Fruit fly (Drosophila melanogaster) whole organism, wandering third instar larva: ENCODE data around the gene ras.
A peak's percentile ranks its signal among the peaks of the same experiment; 100 is the strongest.

Source experiments
- Abd-B ChIP-seq: fragments of >200 bp; optimal IDR thresholded peaks from 2 replicates; lab custom pipeline; 2017; ENCODE audit warnings: missing biosample characterization, missing genetic modification characterization
- CG32264 ChIP-seq: fragments of 200-800 bp; sonication (Bioruptor generic); optimal IDR thresholded peaks from 2 replicates; lab custom pipeline; 2016; ENCODE audit warnings: missing biosample characterization, missing genetic modification characterization
- CG9705 ChIP-seq: fragments of 200-800 bp; sonication (Bioruptor generic); optimal IDR thresholded peaks from 2 replicates; lab custom pipeline; 2018; ENCODE audit warnings: missing biosample characterization, mild to moderate bottlenecking, missing genetic modification characterization
- CrebA ChIP-seq: fragments of 200-800 bp; sonication (Bioruptor generic); optimal IDR thresholded peaks from 2 replicates; lab custom pipeline; 2016; ENCODE audit warnings: missing biosample characterization, mild to moderate bottlenecking, missing genetic modification characterization, borderline replicate concordance
- Dfd ChIP-seq: fragments of >200 bp; optimal IDR thresholded peaks from 2 replicates; lab custom pipeline; 2017; ENCODE audit warnings: missing biosample characterization, missing genetic modification characterization
- Dif ChIP-seq: fragments of 200-275, 200-300 bp; sonication (Bioruptor generic); optimal IDR thresholded peaks from 2 replicates; lab custom pipeline; 2018; ENCODE audit warnings: missing biosample characterization, missing genetic modification characterization; ENCODE audit not compliant: partially characterized antibody
- GATAd ChIP-seq: sonication (Bioruptor generic); optimal IDR thresholded peaks from 2 replicates; lab custom pipeline; 2016; ENCODE audit warnings: missing biosample characterization, missing genetic modification characterization
- HLH106 ChIP-seq: fragments of 200-800 bp; optimal IDR thresholded peaks from 3 replicates; lab custom pipeline; 2019; ENCODE audit warnings: missing biosample characterization, mild to moderate bottlenecking, missing genetic modification characterization, moderate library complexity
- Hnf4 ChIP-seq: fragments of 200-800 bp; sonication (Bioruptor generic); optimal IDR thresholded peaks from 2 replicates; lab custom pipeline; 2016; ENCODE audit warnings: missing biosample characterization, mild to moderate bottlenecking, missing genetic modification characterization
- Hr78 ChIP-seq: fragments of >200 bp; optimal IDR thresholded peaks from 2 replicates; lab custom pipeline; 2017; ENCODE audit warnings: missing biosample characterization, missing genetic modification characterization
- Hr83 ChIP-seq: fragments of 200-300 bp; sonication (Bioruptor generic); optimal IDR thresholded peaks from 2 replicates; lab custom pipeline; 2016; ENCODE audit warnings: missing biosample characterization, mild to moderate bottlenecking, missing genetic modification characterization, moderate library complexity; ENCODE audit not compliant: poor library complexity, severe bottlenecking
- Jra ChIP-seq: sonication (Bioruptor generic); optimal IDR thresholded peaks from 2 replicates; lab custom pipeline; 2016; ENCODE audit warnings: missing biosample characterization, missing genetic modification characterization
- Mio ChIP-seq: sonication (Bioruptor generic); optimal IDR thresholded peaks from 2 replicates; lab custom pipeline; 2016; ENCODE audit warnings: missing biosample characterization, missing genetic modification characterization
- Myc ChIP-seq: fragments of >200 bp; optimal IDR thresholded peaks from 2 replicates; lab custom pipeline; 2017
- N ChIP-seq: fragments of >200 bp; optimal IDR thresholded peaks from 2 replicates; lab custom pipeline; 2018; ENCODE audit warnings: missing biosample characterization, missing external identifiers, missing genetic modification characterization
- OdsH ChIP-seq: fragments of 200-800 bp; sonication (Bioruptor generic); optimal IDR thresholded peaks from 2 replicates; lab custom pipeline; 2016; ENCODE audit warnings: missing biosample characterization, mild to moderate bottlenecking, missing genetic modification characterization
- Rel ChIP-seq, 2 experiments: fragments of 200-800 bp; sonication (Bioruptor generic) in 1 of 2; optimal IDR thresholded peaks; 2 replicates in 1 of 2; 3 replicates in 1 of 2; lab custom pipeline; 2016 to 2019; ENCODE audit warnings: mild to moderate bottlenecking in 2 of 2, missing biosample characterization in 2 of 2, missing genetic modification characterization in 2 of 2, moderate library complexity in 1 of 2
- Sp1 ChIP-seq: fragments of 200-800 bp; sonication (Bioruptor generic); optimal IDR thresholded peaks from 3 replicates; lab custom pipeline; 2019; ENCODE audit warnings: missing biosample characterization, mild to moderate bottlenecking, missing genetic modification characterization, moderate library complexity
- Vsx2 ChIP-seq: fragments of 200-300, 225-300 bp; sonication (Bioruptor generic); optimal IDR thresholded peaks from 2 replicates; lab custom pipeline; 2018; ENCODE audit warnings: missing biosample characterization, missing genetic modification characterization; ENCODE audit not compliant: partially characterized antibody
- br ChIP-seq: fragments of 200-800 bp; sonication (Bioruptor generic); optimal IDR thresholded peaks from 2 replicates; lab custom pipeline; 2016; ENCODE audit warnings: missing biosample characterization, missing genetic modification characterization
- brk ChIP-seq: fragments of 200-800 bp; sonication (Bioruptor generic); optimal IDR thresholded peaks from 2 replicates; lab custom pipeline; 2016; ENCODE audit warnings: missing biosample characterization, mild to moderate bottlenecking, missing genetic modification characterization
- dl ChIP-seq, 2 experiments: fragments of 175-275, 200-275 bp in 1 of 2; fragments of 200-275 bp in 1 of 2; sonication (Bioruptor generic); optimal IDR thresholded peaks; lab custom pipeline; 2018; ENCODE audit warnings: mild to moderate bottlenecking in 2 of 2, missing biosample characterization in 2 of 2, missing genetic modification characterization in 2 of 2, moderate library complexity in 2 of 2; ENCODE audit not compliant: partially characterized antibody in 2 of 2, insufficient read depth in 1 of 2
- dmrt93B ChIP-seq: fragments of 200-800 bp; sonication (Bioruptor generic); optimal IDR thresholded peaks from 2 replicates; lab custom pipeline; 2018; ENCODE audit warnings: missing biosample characterization, mild to moderate bottlenecking, missing genetic modification characterization
- dsf ChIP-seq: sonication (Bioruptor generic); optimal IDR thresholded peaks from 2 replicates; lab custom pipeline; 2016; ENCODE audit warnings: missing biosample characterization, missing genetic modification characterization, borderline replicate concordance
- ey ChIP-seq: fragments of 200-800 bp; sonication (Bioruptor generic); optimal IDR thresholded peaks from 2 replicates; lab custom pipeline; 2016; ENCODE audit warnings: missing biosample characterization, missing genetic modification characterization
- foxo ChIP-seq, 2 experiments: fragments of 200-800 bp; sonication (Bioruptor generic); optimal IDR thresholded peaks; 2 replicates in 1 of 2; 3 replicates in 1 of 2; lab custom pipeline; 2016 to 2017; ENCODE audit warnings: missing biosample characterization in 2 of 2, missing genetic modification characterization in 2 of 2
- fru ChIP-seq: fragments of 200-800 bp; sonication (Bioruptor generic); optimal IDR thresholded peaks from 3 replicates; lab custom pipeline; 2016; ENCODE audit warnings: missing biosample characterization, mild to moderate bottlenecking, missing genetic modification characterization
- h ChIP-seq: fragments of 200-800 bp; sonication (Bioruptor generic); optimal IDR thresholded peaks from 3 replicates; lab custom pipeline; 2016; ENCODE audit warnings: missing biosample characterization, mild to moderate bottlenecking, missing genetic modification characterization
- jim ChIP-seq: fragments of 175-275, 200-325 bp; sonication (Bioruptor generic); optimal IDR thresholded peaks from 2 replicates; lab custom pipeline; 2016; ENCODE audit warnings: missing biosample characterization, mild to moderate bottlenecking, missing genetic modification characterization
- lola ChIP-seq: fragments of >200 bp; optimal IDR thresholded peaks from 2 replicates; lab custom pipeline; 2017; ENCODE audit warnings: missing biosample characterization, missing genetic modification characterization
- pan ChIP-seq: fragments of >200 bp; optimal IDR thresholded peaks from 2 replicates; lab custom pipeline; 2017
- psq ChIP-seq: fragments of 200-800 bp; sonication (Bioruptor generic); optimal IDR thresholded peaks from 3 replicates; lab custom pipeline; 2017; ENCODE audit warnings: missing biosample characterization, mild to moderate bottlenecking, missing genetic modification characterization, moderate library complexity
- rgr ChIP-seq: fragments of 200-800 bp; sonication (Bioruptor generic); optimal IDR thresholded peaks from 3 replicates; lab custom pipeline; 2016; ENCODE audit warnings: missing biosample characterization, mild to moderate bottlenecking, missing genetic modification characterization
- sage ChIP-seq: fragments of 200-800 bp; sonication (Bioruptor generic); optimal IDR thresholded peaks from 2 replicates; lab custom pipeline; 2016; ENCODE audit warnings: missing biosample characterization, mild to moderate bottlenecking, missing genetic modification characterization
- sv ChIP-seq: fragments of 200-800 bp; sonication (Bioruptor generic); optimal IDR thresholded peaks from 3 replicates; lab custom pipeline; 2016; ENCODE audit warnings: missing biosample characterization, missing genetic modification characterization
- tai ChIP-seq: sonication (Bioruptor generic); optimal IDR thresholded peaks from 2 replicates; lab custom pipeline; 2016; ENCODE audit warnings: missing biosample characterization, missing genetic modification characterization
- usp ChIP-seq: fragments of >200 bp; optimal IDR thresholded peaks from 2 replicates; lab custom pipeline; 2017; ENCODE audit warnings: missing biosample characterization, missing genetic modification characterization
- woc ChIP-seq: sonication (Bioruptor generic); optimal IDR thresholded peaks from 2 replicates; lab custom pipeline; 2016; ENCODE audit warnings: missing biosample characterization, mild to moderate bottlenecking, missing genetic modification characterization

The ras gene

DNA sequence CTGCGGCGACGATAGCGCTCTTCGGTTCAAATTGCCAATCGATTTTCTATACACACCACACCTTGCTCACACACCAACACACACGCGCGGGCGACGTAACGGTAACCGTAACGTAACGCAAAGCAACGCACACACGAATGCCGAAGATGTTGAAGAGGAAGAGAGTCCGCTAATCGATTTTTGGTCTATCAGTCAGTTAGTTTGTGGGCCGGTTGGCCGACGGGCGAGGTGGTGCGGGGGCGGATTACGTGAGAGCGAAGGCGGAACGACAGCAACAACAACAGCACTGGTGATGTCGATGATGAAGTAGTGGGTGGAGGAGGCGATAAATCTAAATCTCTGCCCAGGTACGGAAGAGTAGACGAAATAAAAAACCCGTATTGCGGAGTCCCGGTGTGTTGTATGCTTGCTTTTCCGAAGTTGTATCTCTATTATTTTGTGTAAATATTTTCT is at the start of gene ras:
Gene ras, plus strand, starts transcription at position 188 of the 453 bp plus-strand sequence.
- TF ChIP-seq Abd-B, result no peak
- TF ChIP-seq CG32264 (GFP tag; lab: Kevin White, UChicago), result no peak
- no peak for TF ChIP-seq lola
- no peak for TF ChIP-seq ey
- no peak for TF ChIP-seq N (GFP tag; lab: Kevin White, UChicago)
- TF ChIP-seq fru, result no peak
- TF ChIP-seq dsf (GFP tag; lab: Kevin White, UChicago), result no peak
- no peak for TF ChIP-seq foxo (GFP tag; optimal IDR thresholded peaks at IDR 0.05; lab: Kevin White, UChicago)
- no peak for TF ChIP-seq OdsH (GFP tag; lab: Kevin White, UChicago)
- no peak for TF ChIP-seq tai (GFP tag; lab: Kevin White, UChicago)
- TF ChIP-seq woc (GFP tag; lab: Kevin White, UChicago), result no peak
- TF ChIP-seq Dif, result no peak
- no peak for TF ChIP-seq sage (GFP tag; lab: Kevin White, UChicago)
- TF ChIP-seq HLH106 (tag; lab: Kevin White, UChicago), result no peak
- TF ChIP-seq, all 38 proteins: peak for 0

DNA sequence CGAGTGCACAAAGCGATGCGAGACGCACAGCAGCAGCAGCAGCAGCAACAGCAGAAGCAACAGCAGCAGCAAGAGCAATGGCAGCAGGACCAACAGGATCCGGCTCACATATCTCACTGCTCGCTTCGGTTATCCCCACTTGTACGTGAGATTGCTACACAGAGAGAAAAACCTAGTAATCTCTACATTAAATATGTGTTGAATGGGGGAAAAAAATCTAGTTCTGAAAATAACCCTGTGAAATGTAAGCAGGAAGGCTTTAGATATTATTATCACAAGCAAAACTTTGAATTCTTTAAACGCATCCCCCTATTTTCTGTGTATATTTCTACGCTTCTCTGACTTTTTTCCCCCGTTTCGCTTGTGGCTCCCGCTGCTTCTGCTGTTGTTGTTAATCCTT is 46.6 kb upstream of the ras start:
- TF ChIP-seq dsf (GFP tag; lab: Kevin White, UChicago), result no peak
- peak in 1 of 2 experiments; percentile 0 for TF ChIP-seq foxo (GFP tag; optimal IDR thresholded peaks at IDR 0.05; lab: Kevin White, UChicago)
- TF ChIP-seq HLH106 (tag; lab: Kevin White, UChicago), result peak; percentile 7
- TF ChIP-seq Dfd (GFP tag; lab: Kevin White, UChicago), result peak; percentile 14
- TF ChIP-seq Hr78 (GFP tag; lab: Kevin White, UChicago), result no peak

DNA sequence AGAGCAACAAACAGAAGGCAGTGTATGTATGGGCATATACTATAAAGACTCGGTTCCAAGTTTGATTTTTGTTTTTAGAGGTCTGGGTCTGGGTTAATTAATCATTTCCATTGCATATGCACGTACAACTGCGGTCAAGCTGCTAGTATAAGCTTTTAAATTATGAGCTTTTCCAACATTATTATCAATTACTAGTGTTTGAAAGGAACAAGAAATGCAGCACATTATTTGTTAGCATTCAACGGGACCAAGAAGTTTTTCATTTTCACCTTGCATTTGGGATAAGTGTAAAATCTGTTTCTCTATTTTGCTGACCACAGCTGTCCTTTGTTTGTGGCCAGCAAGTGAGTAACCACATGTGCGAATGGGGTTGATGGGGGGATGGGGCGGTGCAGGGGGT is 26.4 kb upstream of the ras start:
- TF ChIP-seq usp (GFP tag; lab: Kevin White, UChicago), result no peak
- no peak for TF ChIP-seq dl (GFP tag; optimal IDR thresholded peaks at IDR 0.05; lab: Kevin White, UChicago; ENCODE audit: insufficient read depth in 1 of 2, partially characterized antibody in 2 of 2)
- no peak for TF ChIP-seq Myc (lab: Kevin White, UChicago)
- TF ChIP-seq brk, result no peak
- TF ChIP-seq jim (GFP tag; lab: Kevin White, UChicago), result no peak
- no peak for TF ChIP-seq dsf (GFP tag; lab: Kevin White, UChicago)
- TF ChIP-seq Abd-B, result no peak
- no peak for TF ChIP-seq lola
- TF ChIP-seq CG32264 (GFP tag; lab: Kevin White, UChicago), result peak; percentile 45
- TF ChIP-seq N (GFP tag; lab: Kevin White, UChicago), result no peak
- peak; percentile 44 for TF ChIP-seq Sp1 (GFP tag; lab: Kevin White, UChicago)
- TF ChIP-seq Mio (GFP tag; lab: Kevin White, UChicago), result no peak
- TF ChIP-seq fru, result peak; percentile 58
- peak; percentile 56 for TF ChIP-seq Hnf4 (GFP tag; lab: Kevin White, UChicago)
- TF ChIP-seq pan, result no peak
- peak; percentile 44 for TF ChIP-seq OdsH (GFP tag; lab: Kevin White, UChicago)
- peak; percentile 47 for TF ChIP-seq HLH106 (tag; lab: Kevin White, UChicago)
- no peak for TF ChIP-seq sage (GFP tag; lab: Kevin White, UChicago)
- no peak for TF ChIP-seq woc (GFP tag; lab: Kevin White, UChicago)
- peak; percentile 39 for TF ChIP-seq dmrt93B (GFP tag; lab: Kevin White, UChicago)
- TF ChIP-seq CG9705 (GFP tag; lab: Kevin White, UChicago), result no peak
- TF ChIP-seq Dif, result no peak
- TF ChIP-seq ey, result peak; percentile 61
- TF ChIP-seq psq, result peak; percentile 44
- TF ChIP-seq Vsx2 (GFP tag; lab: Kevin White, UChicago), result no peak
- peak; percentile 43 for TF ChIP-seq tai (GFP tag; lab: Kevin White, UChicago)
- no peak for TF ChIP-seq Rel (GFP tag; optimal IDR thresholded peaks at IDR 0.05; lab: Kevin White, UChicago)
- no peak for TF ChIP-seq Rel (tag; optimal IDR thresholded peaks at IDR 0.05; lab: Kevin White, UChicago)
- no peak for TF ChIP-seq Jra (GFP tag; lab: Kevin White, UChicago)
- TF ChIP-seq GATAd, result no peak
- TF ChIP-seq br (GFP tag; lab: Kevin White, UChicago), result peak; percentile 39
- TF ChIP-seq sv, result no peak
- peak; percentile 72 for TF ChIP-seq rgr (GFP tag; lab: Kevin White, UChicago)
- TF ChIP-seq h, result peak; percentile 70
- no peak for TF ChIP-seq CrebA
- TF ChIP-seq Hr83 (GFP tag; lab: Kevin White, UChicago), result no peak
- TF ChIP-seq foxo (GFP tag; optimal IDR thresholded peaks at IDR 0.05; lab: Kevin White, UChicago), result peak in 1 of 2 experiments; percentile 65
- no peak for TF ChIP-seq Hr78 (GFP tag; lab: Kevin White, UChicago)
- no peak for TF ChIP-seq Dfd (GFP tag; lab: Kevin White, UChicago)
